Worm (Caenorhabditis elegans) whole organism, late embryonic: ENCODE measurements around the gene F16B12.1.

Experiments
- ceh-30 ChIP-seq: fragments of 150-350 bp; optimal IDR thresholded peaks from 2 replicates; lab custom pipeline; 2014; ENCODE audit warnings: missing biosample characterization, missing genetic modification characterization
- che-1 ChIP-seq: sonication (generic microtip); optimal IDR thresholded peaks from 2 replicates; lab custom pipeline; 2016; ENCODE audit warnings: mild to moderate bottlenecking, missing genetic modification characterization, missing compliant biosample characterization
- fkh-10 ChIP-seq: fragments of 150-350 bp; optimal IDR thresholded peaks from 2 replicates; lab custom pipeline; 2014; ENCODE audit warnings: missing biosample characterization, missing genetic modification reagents, missing genetic modification characterization
- nhr-232 ChIP-seq: sonication (generic microtip); optimal IDR thresholded peaks from 2 replicates; lab custom pipeline; 2016; ENCODE audit warnings: missing genetic modification characterization, missing compliant biosample characterization
- npax-4 ChIP-seq: sonication (generic microtip); optimal IDR thresholded peaks from 2 replicates; lab custom pipeline; 2016; ENCODE audit warnings: missing genetic modification characterization, missing compliant biosample characterization
- pat-9 ChIP-seq: fragments of 200-800 bp; sonication (Bioruptor generic); optimal IDR thresholded peaks from 2 replicates; lab custom pipeline; 2018; ENCODE audit warnings: mild to moderate bottlenecking, missing genetic modification characterization, moderate library complexity, missing compliant biosample characterization
- rnt-1 ChIP-seq: sonication (generic microtip); optimal IDR thresholded peaks from 2 replicates; lab custom pipeline; 2016; ENCODE audit warnings: missing genetic modification characterization, missing compliant biosample characterization
- sox-2 ChIP-seq: fragments of 200-800 bp; sonication (Bioruptor generic); IDR thresholded peaks from 2 replicates; pipeline ENCODE4 v1.3.6; 2022; ENCODE audit warnings: missing genetic modification reagents, missing genetic modification characterization, missing compliant biosample characterization
- syd-9 ChIP-seq: sonication (generic microtip); optimal IDR thresholded peaks from 2 replicates; lab custom pipeline; 2016; ENCODE audit warnings: mild to moderate bottlenecking, missing genetic modification characterization, moderate library complexity, missing compliant biosample characterization
- tbx-2 ChIP-seq: sonication (generic microtip); optimal IDR thresholded peaks from 2 replicates; lab custom pipeline; 2016; ENCODE audit warnings: missing genetic modification characterization, missing compliant biosample characterization
- ztf-16 ChIP-seq: sonication (generic microtip); optimal IDR thresholded peaks from 2 replicates; lab custom pipeline; 2017; ENCODE audit warnings: missing genetic modification characterization, missing compliant biosample characterization

- TF ChIP-seq syd-9 (tag; lab: Kevin White, UChicago): no peak
- no peak for TF ChIP-seq sox-2 (GFP tag; lab: Robert Waterston, UW)
- TF ChIP-seq npax-4 (tag; lab: Kevin White, UChicago): no peak
- no peak for TF ChIP-seq che-1
- no peak for TF ChIP-seq ztf-16 (tag; lab: Kevin White, UChicago)
- TF ChIP-seq fkh-10: no peak
- TF ChIP-seq nhr-232 (tag; lab: Kevin White, UChicago): no peak
- TF ChIP-seq tbx-2 (tag; lab: Kevin White, UChicago): no peak
- TF ChIP-seq ceh-30: no peak
- no peak for TF ChIP-seq pat-9 (tag; lab: Kevin White, UChicago)
- no peak for TF ChIP-seq rnt-1
Measured at ce11 chrX:14056527-14056926, 28.8 kb upstream of the F16B12.1 start.
